Fruit fly (Drosophila melanogaster) whole organism, prepupa: ENCODE data around the gene spen.
A peak's percentile ranks its signal among the peaks of the same experiment; 100 is the strongest.

Experiments
- Blimp-1 ChIP-seq: fragments of 200-800 bp; sonication (Bioruptor generic); optimal IDR thresholded peaks from 3 replicates; lab custom pipeline; 2017; ENCODE audit warnings: missing biosample characterization, missing genetic modification characterization, mild to moderate bottlenecking, moderate library complexity, missing genetic modification reagents
- CG10631 ChIP-seq: fragments of 200-800 bp; sonication (Bioruptor generic); optimal IDR thresholded peaks from 2 replicates; lab custom pipeline; 2016; ENCODE audit warnings: missing biosample characterization, missing genetic modification characterization
- CG10669 ChIP-seq: fragments of 200-800 bp; sonication (Bioruptor generic); optimal IDR thresholded peaks from 3 replicates; lab custom pipeline; 2018; ENCODE audit warnings: missing biosample characterization, mild to moderate bottlenecking, missing genetic modification characterization, moderate library complexity
- CG11294 ChIP-seq: fragments of 200-800 bp; sonication (Bioruptor generic); IDR thresholded peaks from 2 replicates; pipeline ENCODE4 v1.3.6; 2022; ENCODE audit warnings: missing biosample characterization, missing genetic modification characterization
- CG11902 ChIP-seq: fragments of 200-800 bp; sonication (Bioruptor generic); optimal IDR thresholded peaks from 3 replicates; lab custom pipeline; 2016; ENCODE audit warnings: missing biosample characterization, missing genetic modification characterization
- CG15336 ChIP-seq: fragments of 200-800 bp; sonication (Bioruptor generic); IDR thresholded peaks from 2 replicates; pipeline ENCODE4 v1.3.6; 2022; ENCODE audit warnings: missing biosample characterization, missing genetic modification characterization
- CG1621 ChIP-seq: fragments of 200-800 bp; sonication (Bioruptor generic); optimal IDR thresholded peaks from 3 replicates; lab custom pipeline; 2018; ENCODE audit warnings: missing biosample characterization, mild to moderate bottlenecking, missing genetic modification characterization
- CG16779 ChIP-seq: fragments of 200-800 bp; sonication (Bioruptor generic); optimal IDR thresholded peaks from 3 replicates; lab custom pipeline; 2017; ENCODE audit warnings: missing biosample characterization, mild to moderate bottlenecking, missing genetic modification characterization
- CG31627 ChIP-seq: fragments of 200-800 bp; sonication (Bioruptor generic); optimal IDR thresholded peaks from 3 replicates; lab custom pipeline; 2016; ENCODE audit warnings: missing biosample characterization, missing genetic modification characterization
- CG32006 ChIP-seq: fragments of 200-800 bp; sonication (Bioruptor generic); optimal IDR thresholded peaks from 3 replicates; lab custom pipeline; 2017; ENCODE audit warnings: missing biosample characterization, mild to moderate bottlenecking, missing genetic modification characterization
- CG34406 ChIP-seq: fragments of 200-800 bp; sonication (Bioruptor generic); optimal IDR thresholded peaks from 3 replicates; lab custom pipeline; 2016; ENCODE audit warnings: missing biosample characterization, missing genetic modification characterization
- CG3919 ChIP-seq: fragments of 200-800 bp; sonication (Bioruptor generic); optimal IDR thresholded peaks from 3 replicates; lab custom pipeline; 2016; ENCODE audit warnings: missing biosample characterization, missing genetic modification characterization
- CG6163 ChIP-seq: fragments of 200-800 bp; sonication (Bioruptor generic); IDR thresholded peaks from 3 replicates; pipeline ENCODE4 v1.3.6; 2022; ENCODE audit warnings: missing biosample characterization, missing genetic modification characterization
- CG6276 ChIP-seq: fragments of 200-800 bp; sonication (Bioruptor generic); optimal IDR thresholded peaks from 2 replicates; lab custom pipeline; 2017; ENCODE audit warnings: missing biosample characterization, mild to moderate bottlenecking, missing genetic modification characterization
- CG6808 ChIP-seq: fragments of 200-800 bp; sonication (Bioruptor generic); optimal IDR thresholded peaks from 3 replicates; lab custom pipeline; 2017; ENCODE audit warnings: missing biosample characterization, missing genetic modification characterization, mild to moderate bottlenecking, moderate library complexity, missing genetic modification reagents
- CG6854 ChIP-seq: fragments of 200-800 bp; sonication (Bioruptor generic); optimal IDR thresholded peaks from 2 replicates; lab custom pipeline; 2017; ENCODE audit warnings: missing biosample characterization, mild to moderate bottlenecking, missing genetic modification characterization
- CG8119 ChIP-seq: fragments of 200-800 bp; sonication (Bioruptor generic); IDR thresholded peaks from 3 replicates; pipeline ENCODE4 v1.3.6; 2022; ENCODE audit warnings: missing biosample characterization, missing genetic modification characterization
- CG8319 ChIP-seq: fragments of 200-800 bp; sonication (Bioruptor generic); optimal IDR thresholded peaks from 3 replicates; lab custom pipeline; 2016; ENCODE audit warnings: missing biosample characterization, missing genetic modification characterization
- CG8632 ChIP-seq: fragments of 200-800 bp; sonication (Bioruptor generic); optimal IDR thresholded peaks from 3 replicates; lab custom pipeline; 2016; ENCODE audit warnings: missing biosample characterization, missing genetic modification characterization
- CG9139 ChIP-seq: fragments of 200-800 bp; sonication (Bioruptor generic); optimal IDR thresholded peaks from 3 replicates; lab custom pipeline; 2017; ENCODE audit warnings: missing biosample characterization, mild to moderate bottlenecking, missing genetic modification characterization
- Eip75B ChIP-seq: fragments of 200-800 bp; sonication (Bioruptor generic); optimal IDR thresholded peaks from 3 replicates; lab custom pipeline; 2016; ENCODE audit warnings: missing biosample characterization, missing genetic modification characterization
- Eip78C ChIP-seq: fragments of 200-800 bp; sonication (Bioruptor generic); peaks from one replicate; lab custom pipeline; 2016; ENCODE audit warnings: missing biosample characterization, missing genetic modification characterization
- Ets21C ChIP-seq: fragments of 200-800 bp; sonication (Bioruptor generic); optimal IDR thresholded peaks from 3 replicates; lab custom pipeline; 2016; ENCODE audit warnings: missing biosample characterization, missing genetic modification characterization
- Ets96B ChIP-seq: fragments of 200-800 bp; optimal IDR thresholded peaks from 2 replicates; lab custom pipeline; 2019; ENCODE audit warnings: missing biosample characterization, mild to moderate bottlenecking, missing genetic modification characterization, moderate library complexity
- Gug ChIP-seq: fragments of 200-800 bp; sonication (Bioruptor generic); IDR thresholded peaks from 2 replicates; pipeline ENCODE4 v1.3.6; 2022; ENCODE audit warnings: missing biosample characterization, missing genetic modification characterization
- Hr38 ChIP-seq: sonication (Bioruptor generic); optimal IDR thresholded peaks from 2 replicates; lab custom pipeline; 2016; ENCODE audit warnings: missing biosample characterization, missing genetic modification characterization
- Hr39 ChIP-seq: fragments of 200-800 bp; sonication (Bioruptor generic); optimal IDR thresholded peaks from 2 replicates; lab custom pipeline; 2016; ENCODE audit warnings: missing biosample characterization, missing genetic modification characterization
- Lpt ChIP-seq: fragments of 200-800 bp; sonication (Bioruptor generic); optimal IDR thresholded peaks from 3 replicates; lab custom pipeline; 2016; ENCODE audit warnings: missing biosample characterization, missing genetic modification characterization
- OdsH ChIP-seq: fragments of 200-800 bp; sonication (Bioruptor generic); optimal IDR thresholded peaks from 3 replicates; lab custom pipeline; 2016; ENCODE audit warnings: missing biosample characterization, missing genetic modification characterization
- Smox ChIP-seq: fragments of 200-800 bp; sonication (Bioruptor generic); optimal IDR thresholded peaks from 3 replicates; lab custom pipeline; 2016; ENCODE audit warnings: missing biosample characterization, missing genetic modification characterization
- Sox102F ChIP-seq: fragments of 200-800 bp; sonication (Bioruptor generic); optimal IDR thresholded peaks from 2 replicates; lab custom pipeline; 2016; ENCODE audit warnings: missing biosample characterization, mild to moderate bottlenecking, missing genetic modification characterization
- Sox14 ChIP-seq: fragments of 200-800 bp; sonication (Bioruptor generic); optimal IDR thresholded peaks from 3 replicates; lab custom pipeline; 2016; ENCODE audit warnings: missing biosample characterization, missing genetic modification characterization
- Sox15 ChIP-seq: fragments of 200-800 bp; sonication (Bioruptor generic); optimal IDR thresholded peaks from 3 replicates; lab custom pipeline; 2016; ENCODE audit warnings: missing biosample characterization, missing genetic modification characterization
- achi ChIP-seq: fragments of 200-800 bp; sonication (Bioruptor generic); optimal IDR thresholded peaks from 3 replicates; lab custom pipeline; 2016; ENCODE audit warnings: missing biosample characterization, missing genetic modification characterization
- acj6 ChIP-seq: fragments of 200-800 bp; sonication (Bioruptor generic); optimal IDR thresholded peaks from 3 replicates; lab custom pipeline; 2016; ENCODE audit warnings: missing biosample characterization, missing genetic modification characterization
- cyc ChIP-seq: fragments of 200-800 bp; sonication (Bioruptor generic); optimal IDR thresholded peaks from 3 replicates; lab custom pipeline; 2016; ENCODE audit warnings: missing biosample characterization, missing genetic modification characterization
- fkh ChIP-seq: fragments of 200-800 bp; sonication (Bioruptor generic); optimal IDR thresholded peaks from 3 replicates; lab custom pipeline; 2017; ENCODE audit warnings: missing biosample characterization, mild to moderate bottlenecking, missing genetic modification characterization, moderate library complexity
- lz ChIP-seq: fragments of 200-800 bp; sonication (Bioruptor generic); optimal IDR thresholded peaks from 3 replicates; lab custom pipeline; 2016; ENCODE audit warnings: missing biosample characterization, missing genetic modification characterization
- net ChIP-seq: fragments of 200-800 bp; sonication (Bioruptor generic); optimal IDR thresholded peaks from 3 replicates; lab custom pipeline; 2016; ENCODE audit warnings: missing biosample characterization, missing genetic modification characterization
- pdm3 ChIP-seq: fragments of 200-800 bp; sonication (Bioruptor generic); optimal IDR thresholded peaks from 3 replicates; lab custom pipeline; 2016; ENCODE audit warnings: missing biosample characterization, missing genetic modification characterization
- salr ChIP-seq, 2 experiments: fragments of 200-800 bp; sonication (Bioruptor generic); optimal IDR thresholded peaks; 3 replicates each; lab custom pipeline; 2016 to 2018; ENCODE audit warnings: missing biosample characterization in 2 of 2, missing genetic modification characterization in 2 of 2, mild to moderate bottlenecking in 1 of 2
- spab ChIP-seq: fragments of 200-800 bp; sonication (Bioruptor generic); optimal IDR thresholded peaks from 2 replicates; lab custom pipeline; 2017; ENCODE audit warnings: missing biosample characterization, mild to moderate bottlenecking, missing genetic modification characterization, missing genetic modification reagents
- ss ChIP-seq, 2 experiments: fragments of 200-800 bp; sonication (Bioruptor generic); optimal IDR thresholded peaks; 2 replicates in 1 of 2; 3 replicates in 1 of 2; lab custom pipeline; 2017 to 2018; ENCODE audit warnings: mild to moderate bottlenecking in 2 of 2, missing biosample characterization in 2 of 2, missing genetic modification characterization in 2 of 2, moderate library complexity in 1 of 2
- topi ChIP-seq: fragments of 200-800 bp; sonication (Bioruptor generic); optimal IDR thresholded peaks from 3 replicates; lab custom pipeline; 2016; ENCODE audit warnings: missing biosample characterization, missing genetic modification characterization
- vri ChIP-seq: fragments of 200-800 bp; sonication (Bioruptor generic); optimal IDR thresholded peaks from 3 replicates; lab custom pipeline; 2016; ENCODE audit warnings: missing biosample characterization, mild to moderate bottlenecking, missing genetic modification characterization

Gene spen

dm6 chr2L:131466-132270, 27.2 kb upstream of the spen start, which contains the start of gene Gs1 (continued):
- peak; percentile 87 for TF ChIP-seq Eip78C (GFP tag; lab: Kevin White, UChicago)
- peak; percentile 60 for TF ChIP-seq vri (GFP tag; lab: Kevin White, UChicago)
- peak; percentile 62 for TF ChIP-seq Blimp-1 (GFP tag; lab: Kevin White, UChicago)
- TF ChIP-seq CG10669 (GFP tag; lab: Kevin White, UChicago), result no peak
- TF ChIP-seq CG16779 (tag; lab: Kevin White, UChicago), result peak; percentile 39
- TF ChIP-seq CG6808, result peak; percentile 100
- TF ChIP-seq CG34406 (GFP tag; lab: Kevin White, UChicago), result no peak
- TF ChIP-seq Sox14, result peak; percentile 72
- no peak for TF ChIP-seq cyc
- peak; percentile 86 for TF ChIP-seq CG6276
- no peak for TF ChIP-seq CG11294 (GFP tag; lab: Robert Waterston, UW)
- TF ChIP-seq CG3919 (GFP tag; lab: Kevin White, UChicago), result peak; percentile 24
- TF ChIP-seq Hr38 (GFP tag; lab: Kevin White, UChicago), result no peak
- TF ChIP-seq CG6854 (GFP tag; lab: Kevin White, UChicago), result peak; percentile 37
- TF ChIP-seq salr (GFP tag; optimal IDR thresholded peaks at IDR 0.05; lab: Kevin White, UChicago), result peak in 1 of 2 experiments; percentile 21
- TF ChIP-seq OdsH, result peak; percentile 5
- peak; percentile 50 for TF ChIP-seq CG9139 (GFP tag; lab: Kevin White, UChicago)
- no peak for TF ChIP-seq CG11902 (GFP tag; lab: Kevin White, UChicago)
- no peak for TF ChIP-seq achi (GFP tag; lab: Kevin White, UChicago)
- peak; percentile 48 for TF ChIP-seq fkh (GFP tag; lab: Kevin White, UChicago)
- peak; percentile 20 for TF ChIP-seq topi (GFP tag; lab: Kevin White, UChicago)
- peak; percentile 69; the same call in 2 of the 3 replicates for TF ChIP-seq CG6163 (GFP tag; lab: Robert Waterston, UW)
- TF ChIP-seq CG32006, result peak; percentile 19
- TF ChIP-seq spab (GFP tag; lab: Kevin White, UChicago), result peak; percentile 5
- peak; percentile 68 for TF ChIP-seq net (GFP tag; lab: Kevin White, UChicago)
- no peak for TF ChIP-seq acj6
- TF ChIP-seq Gug (GFP tag; lab: Robert Waterston, UW), result no peak
- no peak for TF ChIP-seq Hr39 (GFP tag; lab: Kevin White, UChicago)
- TF ChIP-seq Sox15 (GFP tag; lab: Kevin White, UChicago), result no peak
- TF ChIP-seq CG1621 (tag; lab: Kevin White, UChicago), result peak; percentile 21

- TF ChIP-seq CG11294 (GFP tag; lab: Robert Waterston, UW) (no peak), CG8319 (GFP tag; lab: Kevin White, UChicago) (no peak), Sox102F (GFP tag; lab: Kevin White, UChicago) (no peak), topi (GFP tag; lab: Kevin White, UChicago) (no peak), net (GFP tag; lab: Kevin White, UChicago) (peak; percentile 13), CG10631 (GFP tag; lab: Kevin White, UChicago) (peak; percentile 18), fkh (GFP tag; lab: Kevin White, UChicago) (no peak), Gug (GFP tag; lab: Robert Waterston, UW) (no peak), Smox (GFP tag; lab: Kevin White, UChicago) (no peak), Sox15 (GFP tag; lab: Kevin White, UChicago) (no peak), Ets21C (GFP tag; lab: Kevin White, UChicago) (no peak), CG15336 (GFP tag; lab: Robert Waterston, UW) (no peak), Eip75B (GFP tag; lab: Kevin White, UChicago) (peak; percentile 2), Ets96B (peak; percentile 20), CG8119 (GFP tag; lab: Robert Waterston, UW) (no peak), CG6163 (GFP tag; lab: Robert Waterston, UW) (0 out of 3 replicates have a peak, but pooled peaks have one; percentile 29), cyc (no peak), lz (no peak), OdsH (no peak), CG32006 (peak; percentile 30), CG11902 (GFP tag; lab: Kevin White, UChicago) (no peak), CG16779 (tag; lab: Kevin White, UChicago) (no peak), Eip78C (GFP tag; lab: Kevin White, UChicago) (peak; percentile 86), CG31627 (GFP tag; lab: Kevin White, UChicago) (no peak), Hr38 (GFP tag; lab: Kevin White, UChicago) (no peak), vri (GFP tag; lab: Kevin White, UChicago) (peak; percentile 15), ss (GFP tag; optimal IDR thresholded peaks at IDR 0.05; lab: Kevin White, UChicago) (peak in 1 of 2 experiments; percentile 0), Lpt (GFP tag; lab: Kevin White, UChicago) (no peak), pdm3 (peak; percentile 11), CG8632 (GFP tag; lab: Kevin White, UChicago) (no peak), salr (GFP tag; optimal IDR thresholded peaks at IDR 0.05; lab: Kevin White, UChicago) (no peak)
These were observed 24.1 kb upstream of the spen start for dm6 chr2L:134563-135382.
